Fruit fly (Drosophila melanogaster): ENCODE results near the gene Antp.

dm6 chr3R:6849866-6850265, 149.2 kb downstream of the Antp start, which contains the start of gene Scr:
- no peak for TF ChIP-seq Sp1 (GFP tag; optimal IDR thresholded peaks at IDR 0.05)
- TF ChIP-seq brk (GFP tag; optimal IDR thresholded peaks at IDR 0.05), result no peak
- TF ChIP-seq Hr83 (GFP tag; optimal IDR thresholded peaks at IDR 0.05; ENCODE audit: poor library complexity, severe bottlenecking), result no peak
- no peak for TF ChIP-seq Abd-B (GFP tag; optimal IDR thresholded peaks at IDR 0.05)
- no peak for TF ChIP-seq pan (optimal IDR thresholded peaks at IDR 0.05)
- TF ChIP-seq OdsH (GFP tag; optimal IDR thresholded peaks at IDR 0.05), result no peak
- no peak for TF ChIP-seq Dif (GFP tag; optimal IDR thresholded peaks at IDR 0.05; ENCODE audit: partially characterized antibody)
- peak in 1 of 2 experiments; percentile 2 for TF ChIP-seq dl (GFP tag; optimal IDR thresholded peaks at IDR 0.05; ENCODE audit: insufficient read depth in 1 of 2, partially characterized antibody in 2 of 2)
- TF ChIP-seq Myc (optimal IDR thresholded peaks at IDR 0.05), result no peak

Measured in whole organism, wandering third instar larva.